2 worm cellular contexts compared by ENCODE assay signal in the genomic region with DNA sequence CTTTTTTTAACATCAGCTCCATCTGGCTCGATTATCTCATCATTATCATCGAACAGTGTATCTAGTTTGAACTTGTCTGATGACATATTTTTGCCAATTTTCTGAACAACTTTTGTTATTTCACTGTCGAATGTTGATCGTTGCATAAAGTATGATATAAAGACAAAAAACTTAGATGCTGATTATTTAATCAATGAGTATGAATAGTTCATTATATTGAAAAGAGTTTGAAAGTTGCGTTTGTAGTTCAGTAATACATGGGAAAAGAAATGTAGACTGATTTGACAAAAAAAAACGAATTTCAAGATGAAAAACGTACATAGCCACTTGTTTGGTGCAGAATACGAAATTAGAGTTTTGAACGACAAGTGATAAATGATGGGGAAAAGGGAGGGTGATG.
TF ChIP-seq lines count a peak whose summit lies in the region.

A gene (minus strand): TSS at position 101 of the 400 bp plus-strand sequence.

TF ChIP-seq in whole organism, L4 larva, 104 proteins besides CTCF, POLR2A, EP300 and RAD21:
- TF ChIP-seq F49E8.2 (tag; optimal IDR thresholded peaks at IDR 0.05; lab: Kevin White, UChicago; ENCODE audit: borderline replicate concordance), result no peak
- 0 out of 2 replicates have a peak, but pooled peaks have one; percentile 9 for TF ChIP-seq lin-38 (GFP tag; IDR thresholded peaks at IDR 0.05; lab: Robert Waterston, UW)

TF ChIP-seq in whole organism, young adult, 124 proteins besides CTCF, POLR2A, EP300 and RAD21:
- TF ChIP-seq ztf-28 (GFP tag; IDR thresholded peaks at IDR 0.05; lab: Robert Waterston, UW) (no peak), bed-1 (GFP tag; IDR thresholded peaks at IDR 0.05; lab: Robert Waterston, UW) (no peak), hrde-1 (tag; optimal IDR thresholded peaks at IDR 0.05; lab: Kevin White, UChicago; ENCODE audit: borderline replicate concordance) (peak; percentile 9), sptf-2 (GFP tag; optimal IDR thresholded peaks at IDR 0.05; lab: Kevin White, UChicago) (no peak), ceh-58 (GFP tag; IDR thresholded peaks at IDR 0.05; lab: Robert Waterston, UW) (no peak), Y53F4B.3 (GFP tag; IDR thresholded peaks at IDR 0.05; lab: Robert Waterston, UW) (no peak), hmg-20 (GFP tag; IDR thresholded peaks at IDR 0.05; lab: Robert Waterston, UW) (no peak), rpc-1 (optimal IDR thresholded peaks at IDR 0.05; lab: Kevin White, UChicago) (no peak), rpc-1 (tag; optimal IDR thresholded peaks at IDR 0.05; lab: Kevin White, UChicago) (no peak), nhr-120 (GFP tag; IDR thresholded peaks at IDR 0.05; lab: Robert Waterston, UW) (no peak), F37B4.10 (GFP tag; IDR thresholded peaks at IDR 0.05; lab: Robert Waterston, UW) (no peak), F55B11.4 (tag; optimal IDR thresholded peaks at IDR 0.05; lab: Kevin White, UChicago; ENCODE audit: borderline replicate concordance, insufficient read depth) (no peak), B0035.1 (tag; optimal IDR thresholded peaks at IDR 0.05; lab: Kevin White, UChicago) (no peak), B0336.3 (GFP tag; IDR thresholded peaks at IDR 0.05; lab: Robert Waterston, UW) (no peak), cebp-2 (GFP tag; IDR thresholded peaks at IDR 0.05; lab: Robert Waterston, UW) (no peak), ekl-4 (GFP tag; IDR thresholded peaks at IDR 0.05; lab: Robert Waterston, UW) (0 out of 2 replicates have a peak, but pooled peaks have one; percentile 26), snpc-1.1 (tag; optimal IDR thresholded peaks at IDR 0.05; lab: Kevin White, UChicago; ENCODE audit: insufficient read depth) (no peak), nhr-27 (tag; optimal IDR thresholded peaks at IDR 0.05; lab: Kevin White, UChicago) (no peak), nfya-1 (tag; optimal IDR thresholded peaks at IDR 0.05; lab: Kevin White, UChicago; ENCODE audit: borderline replicate concordance, insufficient read depth) (no peak), snpc-4 (GFP tag; optimal IDR thresholded peaks at IDR 0.05; lab: Kevin White, UChicago) (no peak), snpc-4 (tag; optimal IDR thresholded peaks at IDR 0.05; lab: Kevin White, UChicago) (no peak), F39B2.1 (GFP tag; IDR thresholded peaks at IDR 0.05; lab: Robert Waterston, UW) (no peak), somi-1 (GFP tag; optimal IDR thresholded peaks at IDR 0.05; lab: Kevin White, UChicago) (no peak), pbrm-1 (GFP tag; IDR thresholded peaks at IDR 0.05; lab: Robert Waterston, UW) (0 out of 2 replicates have a peak, but pooled peaks have one; percentile 18)
TF ChIP-seq in whole organism, young adult: peak in this region for 3.
